Worm (Caenorhabditis elegans) whole organism, young adult: ENCODE measurements around the gene gphr-2.
A peak's percentile ranks its signal among the peaks of the same experiment; 100 is the strongest.

Experiments used
- F52B5.7 ChIP-seq: sonication (generic microtip); optimal IDR thresholded peaks from 2 replicates; lab custom pipeline; 2016; ENCODE audit warnings: mild to moderate bottlenecking, missing genetic modification characterization, missing compliant biosample characterization
- akir-1 ChIP-seq: fragments of 200-800 bp; sonication (Bioruptor generic); optimal IDR thresholded peaks from 2 replicates; lab custom pipeline; 2018; ENCODE audit warnings: mild to moderate bottlenecking, missing genetic modification characterization, moderate library complexity, missing compliant biosample characterization
- attf-3 ChIP-seq: fragments of 200-800 bp; sonication (Bioruptor generic); conservative IDR thresholded peaks from 2 replicates; pipeline ENCODE4 v1.3.6; 2022; ENCODE audit warnings: missing genetic modification reagents, missing genetic modification characterization, missing compliant biosample characterization
- attf-5 ChIP-seq: fragments of 200-800 bp; sonication (Bioruptor generic); optimal IDR thresholded peaks from 2 replicates; lab custom pipeline; 2018; ENCODE audit warnings: mild to moderate bottlenecking, missing genetic modification characterization, missing compliant biosample characterization
- rcor-1 ChIP-seq: fragments of 200-800 bp; sonication (Bioruptor generic); IDR thresholded peaks from 2 replicates; pipeline ENCODE4 v1.3.6; 2022; ENCODE audit warnings: missing genetic modification reagents, missing genetic modification characterization, missing compliant biosample characterization
- tbp1 ChIP-seq: fragments of 200-800 bp; sonication (Bioruptor generic); optimal IDR thresholded peaks from 2 replicates; lab custom pipeline; 2018; ENCODE audit warnings: mild to moderate bottlenecking, missing genetic modification characterization, missing compliant biosample characterization
- unc-62 ChIP-seq: fragments of 150-350 bp; optimal IDR thresholded peaks from 2 replicates; lab custom pipeline; 2014; ENCODE audit warnings: missing biosample characterization, missing genetic modification reagents, missing genetic modification characterization

ce11 chrX:14297209-14297608, 10.4 kb downstream of the gphr-2 start:
- TF ChIP-seq rcor-1 = no peak
- peak; percentile 75 for TF ChIP-seq attf-5 (GFP tag; lab: Kevin White, UChicago)
- no peak for TF ChIP-seq akir-1 (GFP tag; lab: Kevin White, UChicago)
- TF ChIP-seq F52B5.7 = no peak
- no peak for TF ChIP-seq attf-3 (GFP tag; lab: Robert Waterston, UW)
- TF ChIP-seq tbp1 (GFP tag; lab: Kevin White, UChicago) = no peak
- TF ChIP-seq unc-62 (GFP tag; lab: Kevin White, UChicago) = peak; percentile 26
